Fruit fly (Drosophila melanogaster): Measurements from ENCODE around the gene subdued.

DNA sequence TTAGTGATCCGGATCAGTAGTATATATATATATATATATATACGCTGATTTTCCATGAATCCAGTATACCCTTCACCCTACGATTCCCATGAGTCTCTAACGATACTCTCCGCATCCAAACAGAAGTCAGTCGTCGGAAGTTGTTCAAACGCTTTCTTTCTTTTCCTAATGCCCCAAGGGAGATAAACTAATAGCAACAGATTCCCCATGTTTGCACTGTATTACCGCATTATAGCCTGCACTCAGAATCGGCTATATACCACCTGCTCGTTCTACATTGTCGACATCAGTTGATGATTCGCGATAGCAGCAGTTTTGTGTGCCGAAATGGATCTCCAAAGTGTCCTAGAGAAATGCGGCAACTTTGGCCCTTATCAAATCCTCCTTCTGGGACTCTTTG lies 35.6 kb downstream of the subdued start, which contains the start of gene CG17751:
- TF ChIP-seq CG10565 (GFP tag; optimal IDR thresholded peaks at IDR 0.05), result no peak
- no peak for TF ChIP-seq CG34376 (GFP tag; optimal IDR thresholded peaks at IDR 0.05)

All from whole organism, embryonic.